Fruit fly (Drosophila melanogaster) Kc167 (cell line): ENCODE results near the gene PIG-F.

Experiments
- Myc ChIP-seq: fragments of >200 bp; optimal IDR thresholded peaks from 2 replicates; lab custom pipeline; 2017; ENCODE audit warnings: missing external identifiers
- Sin3A ChIP-seq: fragments of >200 bp; optimal IDR thresholded peaks from 2 replicates; lab custom pipeline; 2018; ENCODE audit warnings: missing external identifiers
- h ChIP-seq: fragments of >200 bp; optimal IDR thresholded peaks from 3 replicates; lab custom pipeline; 2018; ENCODE audit warnings: missing external identifiers
- insv ChIP-seq: fragments of >200 bp; optimal IDR thresholded peaks from 3 replicates; lab custom pipeline; 2018; ENCODE audit warnings: missing external identifiers
- psq ChIP-seq: fragments of >200 bp; optimal IDR thresholded peaks from 2 replicates; lab custom pipeline; 2017; ENCODE audit warnings: missing external identifiers
- ttk ChIP-seq: sonication (Bioruptor generic); optimal IDR thresholded peaks from 2 replicates; lab custom pipeline; 2017; ENCODE audit warnings: missing external identifiers

DNA sequence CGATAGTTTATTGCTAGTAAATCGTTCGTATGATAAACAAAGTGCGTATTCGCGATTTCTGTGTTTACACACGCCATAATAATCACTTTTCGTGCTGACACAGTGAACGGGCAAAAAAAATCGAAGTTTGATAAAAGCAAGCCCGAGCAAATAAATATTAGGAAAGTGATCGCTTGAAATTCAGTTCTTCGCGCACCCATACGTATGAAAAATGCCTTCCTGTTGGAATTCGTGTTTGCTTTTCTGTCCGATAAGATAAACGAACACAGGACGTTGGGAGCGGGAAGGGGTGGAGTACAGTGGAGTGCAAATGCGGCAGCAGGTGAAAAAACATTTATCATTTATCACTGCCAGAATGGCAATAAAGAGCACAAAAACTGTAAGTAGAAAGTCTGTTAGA is 18.4 kb downstream of the PIG-F start:
- TF ChIP-seq h (lab: Kevin White, UChicago) (no peak), Sin3A (lab: Kevin White, UChicago) (no peak), insv (lab: Kevin White, UChicago) (no peak), Myc (lab: Kevin White, UChicago) (no peak), psq (lab: Kevin White, UChicago) (no peak), ttk (lab: Kevin White, UChicago) (no peak)
